Worm (Caenorhabditis elegans) whole organism, mixed stage, embryonic: Measurements from ENCODE around the gene him-18.

Experiments used
- bed-3 ChIP-seq: fragments of 200-800 bp; sonication (Bioruptor generic); optimal IDR thresholded peaks from 3 replicates; lab custom pipeline; 2018; ENCODE audit warnings: mild to moderate bottlenecking, missing genetic modification characterization, moderate library complexity, missing compliant biosample characterization
- blmp-1 ChIP-seq: fragments of 150-350 bp; optimal IDR thresholded peaks from 2 replicates; lab custom pipeline; 2014; ENCODE audit warnings: missing biosample characterization, missing genetic modification characterization
- ceh-39 ChIP-seq: fragments of 150-350 bp; optimal IDR thresholded peaks from 2 replicates; lab custom pipeline; 2014; ENCODE audit warnings: missing biosample characterization, missing genetic modification characterization
- ceh-43 ChIP-seq: fragments of 200-800 bp; sonication (Bioruptor generic); optimal IDR thresholded peaks from 2 replicates; lab custom pipeline; 2018; ENCODE audit warnings: mild to moderate bottlenecking, missing genetic modification characterization, moderate library complexity, missing compliant biosample characterization
- ceh-83 ChIP-seq: fragments of 200-800 bp; sonication (Bioruptor generic); optimal IDR thresholded peaks from 2 replicates; lab custom pipeline; 2018; ENCODE audit warnings: mild to moderate bottlenecking, missing genetic modification characterization, missing compliant biosample characterization
- ces-1 ChIP-seq: fragments of 150-350 bp; optimal IDR thresholded peaks from 2 replicates; lab custom pipeline; 2014; ENCODE audit warnings: missing biosample characterization, missing genetic modification reagents, missing genetic modification characterization
- cnd-1 ChIP-seq: fragments of 200-800 bp; sonication (Bioruptor generic); optimal IDR thresholded peaks from 2 replicates; lab custom pipeline; 2018; ENCODE audit warnings: mild to moderate bottlenecking, missing genetic modification characterization, missing compliant biosample characterization
- drap-1 ChIP-seq: fragments of 200-800 bp; sonication (Bioruptor generic); optimal IDR thresholded peaks from 3 replicates; lab custom pipeline; 2018; ENCODE audit warnings: mild to moderate bottlenecking, missing genetic modification characterization, missing compliant biosample characterization
- elt-1 ChIP-seq: sonication (generic microtip); optimal IDR thresholded peaks from 2 replicates; lab custom pipeline; 2017; ENCODE audit warnings: missing genetic modification characterization, mild to moderate bottlenecking, missing compliant biosample characterization, antibody characterized with exemption, moderate library complexity, borderline replicate concordance; ENCODE audit not compliant: insufficient read depth
- elt-3 ChIP-seq: fragments of 150-350 bp; optimal IDR thresholded peaks from 2 replicates; lab custom pipeline; 2014; ENCODE audit warnings: missing biosample characterization, missing genetic modification characterization
- flh-1 ChIP-seq: fragments of 200-800 bp; sonication (Bioruptor generic); optimal IDR thresholded peaks from 2 replicates; lab custom pipeline; 2018; ENCODE audit warnings: mild to moderate bottlenecking, missing genetic modification characterization, moderate library complexity, missing compliant biosample characterization
- ham-2 ChIP-seq: fragments of 200-800 bp; sonication (Bioruptor generic); optimal IDR thresholded peaks from 2 replicates; lab custom pipeline; 2018; ENCODE audit warnings: mild to moderate bottlenecking, missing genetic modification characterization, missing compliant biosample characterization
- hlh-1 ChIP-seq: fragments of 150-350 bp; optimal IDR thresholded peaks from 2 replicates; lab custom pipeline; 2014; ENCODE audit warnings: missing biosample characterization, missing genetic modification reagents, missing genetic modification characterization
- lin-13 ChIP-seq: fragments of 150-350 bp; optimal IDR thresholded peaks from 2 replicates; lab custom pipeline; 2014; ENCODE audit warnings: missing biosample characterization, missing genetic modification characterization
- lin-32 ChIP-seq: fragments of 200-800 bp; sonication (Bioruptor generic); optimal IDR thresholded peaks from 2 replicates; lab custom pipeline; 2018; ENCODE audit warnings: mild to moderate bottlenecking, missing genetic modification characterization, missing compliant biosample characterization
- mab-5 ChIP-seq: fragments of 150-350 bp; optimal IDR thresholded peaks from 2 replicates; lab custom pipeline; 2014; ENCODE audit warnings: missing biosample characterization, missing genetic modification characterization
- mls-2 ChIP-seq: sonication (generic microtip); optimal IDR thresholded peaks from 2 replicates; lab custom pipeline; 2016; ENCODE audit warnings: mild to moderate bottlenecking, missing genetic modification characterization, moderate library complexity, missing compliant biosample characterization
- nhr-2 ChIP-seq: fragments of 150-350 bp; optimal IDR thresholded peaks from 2 replicates; lab custom pipeline; 2014; ENCODE audit warnings: missing biosample characterization, missing genetic modification characterization
- nhr-237 ChIP-seq: fragments of 150-350 bp; optimal IDR thresholded peaks from 2 replicates; lab custom pipeline; 2014; ENCODE audit warnings: missing biosample characterization, missing genetic modification characterization
- nhr-28 ChIP-seq: fragments of 150-350 bp; optimal IDR thresholded peaks from 2 replicates; lab custom pipeline; 2014; ENCODE audit warnings: missing biosample characterization, missing genetic modification characterization
- snpc-4 ChIP-seq: fragments of 150-350 bp; optimal IDR thresholded peaks from 2 replicates; lab custom pipeline; 2014; ENCODE audit warnings: missing biosample characterization, missing genetic modification characterization
- sptf-1 ChIP-seq: sonication (generic microtip); optimal IDR thresholded peaks from 2 replicates; lab custom pipeline; 2017; ENCODE audit warnings: mild to moderate bottlenecking, missing genetic modification characterization, moderate library complexity, missing compliant biosample characterization
- tbx-8 ChIP-seq: fragments of 200-800 bp; sonication (Bioruptor generic); optimal IDR thresholded peaks from 2 replicates; lab custom pipeline; 2018; ENCODE audit warnings: mild to moderate bottlenecking, missing genetic modification characterization, moderate library complexity, missing compliant biosample characterization
- unc-120 ChIP-seq: sonication (generic microtip); optimal IDR thresholded peaks from 2 replicates; lab custom pipeline; 2017; ENCODE audit warnings: missing genetic modification characterization, missing compliant biosample characterization; ENCODE audit not compliant: poor library complexity, severe bottlenecking
- unc-39 ChIP-seq: fragments of 150-350 bp; optimal IDR thresholded peaks from 2 replicates; lab custom pipeline; 2014; ENCODE audit warnings: missing biosample characterization, missing genetic modification characterization
- unc-62 ChIP-seq: fragments of 150-350 bp; optimal IDR thresholded peaks from 2 replicates; lab custom pipeline; 2014; ENCODE audit warnings: missing biosample characterization, missing genetic modification reagents, missing genetic modification characterization
- zip-8 ChIP-seq: fragments of 150-350 bp; optimal IDR thresholded peaks from 2 replicates; lab custom pipeline; 2014; ENCODE audit warnings: missing biosample characterization, missing genetic modification characterization
- ztf-11 ChIP-seq: fragments of 150-350 bp; optimal IDR thresholded peaks from 2 replicates; lab custom pipeline; 2014; ENCODE audit warnings: missing biosample characterization, missing genetic modification characterization

Gene him-18

ce11 chrIII:4739975-4740374 lies 25.0 kb upstream of the him-18 start, which contains the start of gene ras-2:
TSS of gene ras-2 (minus strand) at chrIII:4740075.
- TF ChIP-seq drap-1 (GFP tag; lab: Kevin White, UChicago) (no peak), unc-120 (tag; lab: Kevin White, UChicago) (no peak), nhr-2 (tag; lab: Kevin White, UChicago) (no peak), mls-2 (tag; lab: Kevin White, UChicago) (no peak), ceh-39 (no peak), ceh-83 (no peak), elt-3 (tag; lab: Kevin White, UChicago) (no peak), mab-5 (tag; lab: Kevin White, UChicago) (no peak), tbx-8 (GFP tag; lab: Kevin White, UChicago) (no peak), unc-39 (tag; lab: Kevin White, UChicago) (no peak), sptf-1 (tag; lab: Kevin White, UChicago) (no peak), nhr-28 (tag; lab: Kevin White, UChicago) (no peak), elt-1 (no peak), lin-13 (no peak), ces-1 (GFP tag; lab: Kevin White, UChicago) (no peak), snpc-4 (tag; lab: Kevin White, UChicago) (no peak)
- TF ChIP-seq, all 35 proteins: peak for 0

- no peak for TF ChIP-seq ceh-39
- TF ChIP-seq drap-1 (GFP tag; lab: Kevin White, UChicago) = no peak
- TF ChIP-seq ceh-43 (GFP tag; lab: Kevin White, UChicago) = no peak
- TF ChIP-seq elt-1 = no peak
Observed at ce11 chrIII:4735443-4735842, 20.5 kb upstream of the him-18 start, which contains the start of gene F17C8.7. TSS of gene F17C8.7 (plus strand) at chrIII:4735743.

DNA sequence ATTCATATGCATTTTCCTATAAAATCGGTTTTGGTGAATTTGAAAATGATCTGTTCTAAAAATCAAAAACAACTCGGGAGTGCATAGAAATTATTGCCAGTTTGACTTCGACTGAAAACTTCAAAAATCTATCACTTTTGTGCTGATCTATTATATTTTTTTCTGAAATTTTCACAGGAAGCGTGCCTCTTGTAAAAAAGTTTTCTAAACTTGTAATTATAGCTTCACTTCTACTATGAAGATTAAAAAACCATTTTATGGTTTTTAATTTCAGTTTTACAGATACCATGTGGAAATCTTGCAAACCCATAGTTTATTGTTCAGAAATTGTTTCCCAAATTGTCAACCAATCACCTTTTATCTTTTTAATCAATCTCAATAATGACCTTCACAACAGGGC lies 19.1 kb upstream of the him-18 start, which contains the start of gene F17C8.9:
Gene F17C8.9, plus strand, starts transcription at position 301 of the 400 bp plus-strand sequence.
- TF ChIP-seq nhr-237 (tag; lab: Kevin White, UChicago) (no peak), unc-120 (tag; lab: Kevin White, UChicago) (no peak), blmp-1 (tag; lab: Kevin White, UChicago) (no peak), ceh-43 (GFP tag; lab: Kevin White, UChicago) (no peak), unc-39 (tag; lab: Kevin White, UChicago) (no peak), unc-62 (GFP tag; lab: Kevin White, UChicago) (no peak), zip-8 (tag; lab: Kevin White, UChicago) (no peak), drap-1 (GFP tag; lab: Kevin White, UChicago) (no peak), mls-2 (tag; lab: Kevin White, UChicago) (no peak), snpc-4 (tag; lab: Kevin White, UChicago) (no peak), ces-1 (GFP tag; lab: Kevin White, UChicago) (no peak)

- TF ChIP-seq hlh-1 (tag; lab: Kevin White, UChicago) (peak; percentile 69), flh-1 (GFP tag; lab: Kevin White, UChicago) (no peak), unc-120 (tag; lab: Kevin White, UChicago) (peak; percentile 26)
Observed at ce11 chrIII:4731295-4731988, 16.5 kb upstream of the him-18 start, which contains the start of gene F17C8.3. TSS of gene F17C8.3 (plus strand) at chrIII:4731938.

ce11 chrIII:4723922-4724321 lies 8.9 kb upstream of the him-18 start:
- no peak for TF ChIP-seq blmp-1 (tag; lab: Kevin White, UChicago)
- TF ChIP-seq unc-62 (GFP tag; lab: Kevin White, UChicago) = no peak
- TF ChIP-seq lin-32 (GFP tag; lab: Kevin White, UChicago) = no peak
- no peak for TF ChIP-seq tbx-8 (GFP tag; lab: Kevin White, UChicago)
- TF ChIP-seq flh-1 (GFP tag; lab: Kevin White, UChicago) = no peak
- no peak for TF ChIP-seq mls-2 (tag; lab: Kevin White, UChicago)
- TF ChIP-seq ham-2 (GFP tag; lab: Kevin White, UChicago) = no peak
- TF ChIP-seq unc-39 (tag; lab: Kevin White, UChicago) = no peak
- no peak for TF ChIP-seq cnd-1
- no peak for TF ChIP-seq bed-3 (GFP tag; lab: Kevin White, UChicago)
- TF ChIP-seq ztf-11 (tag; lab: Kevin White, UChicago) = no peak
- TF ChIP-seq ceh-83 = no peak
- TF ChIP-seq nhr-237 (tag; lab: Kevin White, UChicago) = no peak
- no peak for TF ChIP-seq ceh-43 (GFP tag; lab: Kevin White, UChicago)
